Worm (Caenorhabditis elegans) whole organism, late embryonic: ENCODE measurements around the gene gdh-1.

Experiments used
- F13H6.1 ChIP-seq: sonication (generic microtip); optimal IDR thresholded peaks from 2 replicates; lab custom pipeline; 2016; ENCODE audit warnings: missing genetic modification characterization, missing compliant biosample characterization
- ceh-19 ChIP-seq: fragments of 200-800 bp; sonication (Bioruptor generic); optimal IDR thresholded peaks from 2 replicates; lab custom pipeline; 2018; ENCODE audit warnings: mild to moderate bottlenecking, missing genetic modification characterization, missing compliant biosample characterization
- pag-3 ChIP-seq: sonication (generic microtip); optimal IDR thresholded peaks from 2 replicates; lab custom pipeline; 2016; ENCODE audit warnings: missing compliant biosample characterization, missing genetic modification characterization, borderline replicate concordance
- ref-2 ChIP-seq: sonication (generic microtip); optimal IDR thresholded peaks from 2 replicates; lab custom pipeline; 2016; ENCODE audit warnings: missing genetic modification characterization, missing compliant biosample characterization
- unc-42 ChIP-seq: sonication (generic microtip); optimal IDR thresholded peaks from 2 replicates; lab custom pipeline; 2016; ENCODE audit warnings: missing genotype, missing genetic modification characterization, missing compliant biosample characterization

DNA sequence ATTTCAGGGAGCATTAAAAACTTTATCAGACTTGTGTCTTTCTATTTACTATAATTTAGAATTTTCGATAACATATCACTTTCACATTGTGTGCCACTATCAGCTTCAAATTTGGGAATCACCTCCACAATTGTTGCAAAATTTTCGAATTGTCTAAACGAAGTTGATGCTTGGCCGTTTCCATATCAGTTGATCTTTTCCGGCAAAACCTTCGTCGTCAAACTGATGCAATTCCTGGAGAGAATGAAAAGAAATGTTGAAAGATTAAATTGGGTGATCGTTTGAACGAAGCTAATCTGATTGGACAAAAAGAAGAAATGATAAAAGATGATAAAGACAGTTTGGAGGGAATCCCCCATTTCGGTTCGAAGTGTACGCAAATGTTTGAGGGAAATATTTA lies 2.5 kb downstream of the gdh-1 start:
- no peak for TF ChIP-seq unc-42 (tag; lab: Kevin White, UChicago)
- TF ChIP-seq ref-2, result no peak
- TF ChIP-seq pag-3, result no peak
- no peak for TF ChIP-seq ceh-19 (GFP tag; lab: Kevin White, UChicago)
- no peak for TF ChIP-seq F13H6.1 (tag; lab: Kevin White, UChicago)
